Fruit fly (Drosophila melanogaster) whole organism, pupa: ENCODE measurements around the gene CG33725.

Experiments used
- CG10348 ChIP-seq: fragments of 200-800 bp; sonication (Bioruptor generic); IDR thresholded peaks from 2 replicates; pipeline ENCODE4 v1.3.6; 2022; ENCODE audit warnings: missing biosample characterization, missing genetic modification characterization
- CG12605 ChIP-seq: fragments of 200-800 bp; sonication (Bioruptor generic); IDR thresholded peaks from 2 replicates; pipeline ENCODE4 v1.3.6; 2022; ENCODE audit warnings: missing biosample characterization, missing genetic modification characterization
- CG13204 ChIP-seq: fragments of 200-800 bp; sonication (Bioruptor generic); optimal IDR thresholded peaks from 2 replicates; lab custom pipeline; 2018; ENCODE audit warnings: missing biosample characterization, mild to moderate bottlenecking, missing genetic modification characterization, moderate library complexity
- CG14655 ChIP-seq: fragments of 200-800 bp; sonication (Bioruptor generic); optimal IDR thresholded peaks from 3 replicates; lab custom pipeline; 2017; ENCODE audit warnings: mild to moderate bottlenecking, missing biosample characterization, missing genetic modification reagents, missing genetic modification characterization
- CG15710 ChIP-seq: fragments of 200-800 bp; sonication (Bioruptor generic); optimal IDR thresholded peaks from 2 replicates; lab custom pipeline; 2018; ENCODE audit warnings: missing biosample characterization, mild to moderate bottlenecking, missing genetic modification characterization, moderate library complexity
- CG17806 ChIP-seq: fragments of 200-800 bp; sonication (Bioruptor generic); optimal IDR thresholded peaks from 2 replicates; lab custom pipeline; 2018; ENCODE audit warnings: missing biosample characterization, mild to moderate bottlenecking, missing genetic modification characterization, moderate library complexity
- CG32121 ChIP-seq: fragments of 200-800 bp; sonication (Bioruptor generic); IDR thresholded peaks from 2 replicates; pipeline ENCODE4 v1.3.6; 2022; ENCODE audit warnings: missing biosample characterization, missing genetic modification characterization
- CG34367 ChIP-seq: fragments of 200-800 bp; sonication (Bioruptor generic); optimal IDR thresholded peaks from 2 replicates; lab custom pipeline; 2018; ENCODE audit warnings: missing biosample characterization, mild to moderate bottlenecking, missing genetic modification characterization
- CG4496 ChIP-seq: fragments of 200-800 bp; sonication (Bioruptor generic); IDR thresholded peaks from 3 replicates; pipeline ENCODE4 v1.3.6; 2022; ENCODE audit warnings: missing biosample characterization, missing genetic modification characterization
- CG8159 ChIP-seq: fragments of 200-800 bp; sonication (Bioruptor generic); optimal IDR thresholded peaks from 3 replicates; lab custom pipeline; 2018; ENCODE audit warnings: missing biosample characterization, mild to moderate bottlenecking, missing genetic modification characterization, moderate library complexity
- CG8301 ChIP-seq: fragments of 200-800 bp; sonication (Bioruptor generic); optimal IDR thresholded peaks from 2 replicates; lab custom pipeline; 2018; ENCODE audit warnings: missing biosample characterization, mild to moderate bottlenecking, missing genetic modification characterization
- CG9948 ChIP-seq: fragments of 200-800 bp; sonication (Bioruptor generic); optimal IDR thresholded peaks from 2 replicates; lab custom pipeline; 2018; ENCODE audit warnings: missing biosample characterization, mild to moderate bottlenecking, missing genetic modification characterization, moderate library complexity
- D1 ChIP-seq: fragments of 200-800 bp; sonication (Bioruptor generic); optimal IDR thresholded peaks from 2 replicates; lab custom pipeline; 2018; ENCODE audit warnings: missing biosample characterization, mild to moderate bottlenecking, missing genetic modification characterization, moderate library complexity
- EcR ChIP-seq: fragments of 200-800 bp; sonication (Bioruptor generic); optimal IDR thresholded peaks from 3 replicates; lab custom pipeline; 2019; ENCODE audit warnings: missing biosample characterization, missing genetic modification characterization, mild to moderate bottlenecking, moderate library complexity, missing genetic modification reagents
- Ets98B ChIP-seq: fragments of 200-800 bp; sonication (Bioruptor generic); IDR thresholded peaks from 2 replicates; pipeline ENCODE4 v1.3.6; 2022; ENCODE audit warnings: missing biosample characterization, missing genetic modification characterization
- Pif1A ChIP-seq: fragments of 200-800 bp; sonication (Bioruptor generic); optimal IDR thresholded peaks from 3 replicates; lab custom pipeline; 2016; ENCODE audit warnings: missing biosample characterization, missing genetic modification characterization
- Pif1B ChIP-seq: fragments of 200-800 bp; sonication (Bioruptor generic); optimal IDR thresholded peaks from 3 replicates; lab custom pipeline; 2016; ENCODE audit warnings: missing biosample characterization, missing genetic modification characterization
- Snoo ChIP-seq: fragments of 200-800 bp; sonication (Bioruptor generic); optimal IDR thresholded peaks from 3 replicates; lab custom pipeline; 2017; ENCODE audit warnings: missing biosample characterization, mild to moderate bottlenecking, missing genetic modification characterization, inconsistent platforms
- fd96Ca ChIP-seq: fragments of 200-800 bp; sonication (Bioruptor generic); IDR thresholded peaks from 3 replicates; pipeline ENCODE4 v1.3.6; 2022; ENCODE audit warnings: missing biosample characterization, missing genetic modification characterization
- gl ChIP-seq: fragments of 200-800 bp; sonication (Bioruptor generic); optimal IDR thresholded peaks from 2 replicates; lab custom pipeline; 2018; ENCODE audit warnings: missing biosample characterization, mild to moderate bottlenecking, missing genetic modification characterization
- rn ChIP-seq: fragments of 200-800 bp; sonication (Bioruptor generic); IDR thresholded peaks from 2 replicates; pipeline ENCODE4 v1.3.6; 2022; ENCODE audit warnings: missing biosample characterization, missing genetic modification characterization

CG33725 gene

DNA sequence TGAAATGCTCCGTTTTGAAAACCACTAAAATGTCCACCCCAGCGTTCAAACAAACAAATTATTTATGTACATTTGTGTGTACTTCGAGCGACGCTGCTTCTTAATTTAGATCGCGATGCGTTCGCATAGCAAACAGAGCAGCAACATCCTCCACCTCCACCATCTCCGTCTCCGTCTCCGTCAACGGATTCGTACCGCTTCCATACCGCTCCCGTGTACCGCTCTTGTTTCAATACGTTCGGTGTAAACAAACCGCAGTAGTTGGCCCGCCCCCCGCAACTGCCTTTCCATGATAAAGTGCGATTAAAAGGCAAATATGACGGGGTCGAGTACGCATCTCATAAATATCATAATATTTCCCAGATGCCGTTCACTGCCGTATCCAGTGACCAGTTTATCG is at the start of gene CG33725:
Gene CG33725 (plus strand): TSS at position 364 of the 400 bp plus-strand sequence.
- TF ChIP-seq CG9948 (tag; lab: Kevin White, UChicago) (no peak), EcR (GFP tag; lab: Kevin White, UChicago) (no peak), CG8159 (no peak), CG13204 (GFP tag; lab: Kevin White, UChicago) (peak; percentile 57), CG17806 (tag; lab: Kevin White, UChicago) (no peak), CG14655 (GFP tag; lab: Kevin White, UChicago) (no peak), CG15710 (tag; lab: Kevin White, UChicago) (no peak), CG8301 (tag; lab: Kevin White, UChicago) (no peak), Ets98B (GFP tag; lab: Robert Waterston, UW) (no peak), Snoo (tag; lab: Kevin White, UChicago) (no peak), rn (GFP tag; lab: Robert Waterston, UW) (0 out of 2 replicates have a peak, but pooled peaks have one; percentile 19), gl (tag; lab: Kevin White, UChicago) (no peak), CG12605 (GFP tag; lab: Robert Waterston, UW) (no peak), CG4496 (GFP tag; lab: Robert Waterston, UW) (no peak)

DNA sequence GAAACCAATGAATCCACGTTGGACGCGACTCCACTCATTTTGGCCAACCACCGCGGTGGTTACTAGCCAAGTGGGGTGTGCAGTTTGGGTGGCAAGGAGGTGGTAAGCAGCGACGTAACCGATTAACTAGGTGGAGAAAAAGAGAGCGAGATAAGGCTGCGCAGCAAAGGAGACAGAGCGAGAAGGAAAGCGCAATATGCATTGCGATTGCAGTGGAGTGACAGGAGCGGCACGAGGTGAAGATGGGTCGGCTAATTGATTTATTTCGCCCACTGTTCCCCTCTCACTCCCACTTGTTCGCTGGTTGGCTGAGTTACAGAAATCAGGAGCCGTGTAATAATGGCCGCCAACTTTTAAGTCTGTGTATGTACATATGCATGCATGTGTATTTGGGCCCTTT is 48.7 kb upstream of the CG33725 start:
- TF ChIP-seq CG14655 (GFP tag; lab: Kevin White, UChicago) = no peak
- TF ChIP-seq fd96Ca (GFP tag; lab: Robert Waterston, UW) = 0 out of 3 replicates have a peak, but pooled peaks have one; percentile 31
- TF ChIP-seq, all 21 proteins: peak for 1

DNA sequence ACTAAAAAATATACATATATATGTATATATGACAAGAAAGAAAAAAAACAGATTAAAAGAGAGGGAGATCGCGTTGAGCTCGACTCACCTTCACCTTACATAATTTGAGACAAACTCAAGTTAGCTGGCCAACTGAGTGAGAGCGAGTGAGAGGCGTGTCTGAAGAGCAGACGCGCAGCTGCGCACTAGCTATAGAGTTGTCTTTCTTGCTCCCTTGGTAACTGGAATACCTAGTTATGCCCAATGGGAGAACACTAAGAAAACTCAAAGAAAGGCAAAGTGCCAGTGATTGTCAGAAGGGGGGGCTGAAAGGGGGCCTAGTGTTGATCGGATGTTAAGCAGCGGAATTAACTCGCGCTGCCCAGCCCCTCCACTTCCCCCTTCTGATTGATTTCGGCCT is 48.0 kb upstream of the CG33725 start:
- TF ChIP-seq CG8159 (no peak), CG14655 (GFP tag; lab: Kevin White, UChicago) (no peak), CG8301 (tag; lab: Kevin White, UChicago) (no peak)

DNA sequence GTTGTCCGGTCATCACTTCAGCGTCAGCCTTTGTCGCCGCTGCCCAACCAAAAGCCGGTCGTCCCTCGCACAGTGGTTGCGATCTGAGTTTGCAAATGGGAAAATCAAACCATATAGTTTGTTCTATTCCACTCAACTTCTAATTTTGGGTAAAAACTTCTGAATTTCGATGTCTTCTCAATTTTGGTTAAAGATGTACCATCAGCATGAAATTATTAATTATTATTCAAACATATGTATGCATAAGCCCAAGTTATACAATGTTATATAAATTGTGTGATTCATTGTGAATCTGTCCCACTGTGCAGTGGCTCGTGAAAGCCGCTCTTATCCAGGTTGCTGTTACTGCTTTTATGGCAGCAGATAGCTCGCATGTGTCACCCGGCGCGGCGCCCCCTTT is 39.8 kb upstream of the CG33725 start:
- TF ChIP-seq CG10348 = no peak
- peak; percentile 54 for TF ChIP-seq CG8301 (tag; lab: Kevin White, UChicago)
- TF ChIP-seq CG14655 (GFP tag; lab: Kevin White, UChicago) = peak; percentile 65
- TF ChIP-seq Pif1B (GFP tag; lab: Kevin White, UChicago) = peak; percentile 57
- no peak for TF ChIP-seq rn (GFP tag; lab: Robert Waterston, UW)
- TF ChIP-seq Snoo (tag; lab: Kevin White, UChicago) = peak; percentile 56
- TF ChIP-seq EcR (GFP tag; lab: Kevin White, UChicago) = peak; percentile 13
- no peak for TF ChIP-seq Ets98B (GFP tag; lab: Robert Waterston, UW)
- no peak for TF ChIP-seq CG12605 (GFP tag; lab: Robert Waterston, UW)
- TF ChIP-seq CG17806 (tag; lab: Kevin White, UChicago) = peak; percentile 63
- peak; percentile 74 for TF ChIP-seq CG15710 (tag; lab: Kevin White, UChicago)
- TF ChIP-seq D1 (tag; lab: Kevin White, UChicago) = no peak
- peak; percentile 50 for TF ChIP-seq Pif1A (GFP tag; lab: Kevin White, UChicago)
- no peak for TF ChIP-seq CG32121 (GFP tag; lab: Robert Waterston, UW)
- peak; percentile 82 for TF ChIP-seq CG8159
- TF ChIP-seq CG34367 (tag; lab: Kevin White, UChicago) = peak; percentile 53
- no peak for TF ChIP-seq gl (tag; lab: Kevin White, UChicago)
- peak; percentile 43 for TF ChIP-seq CG13204 (GFP tag; lab: Kevin White, UChicago)
- peak; percentile 10; the same call in 1 of the 3 replicates for TF ChIP-seq CG4496 (GFP tag; lab: Robert Waterston, UW)
- no peak for TF ChIP-seq fd96Ca (GFP tag; lab: Robert Waterston, UW)
- TF ChIP-seq CG9948 (tag; lab: Kevin White, UChicago) = peak; percentile 37
- TF ChIP-seq, all 21 proteins: peak for 13

DNA sequence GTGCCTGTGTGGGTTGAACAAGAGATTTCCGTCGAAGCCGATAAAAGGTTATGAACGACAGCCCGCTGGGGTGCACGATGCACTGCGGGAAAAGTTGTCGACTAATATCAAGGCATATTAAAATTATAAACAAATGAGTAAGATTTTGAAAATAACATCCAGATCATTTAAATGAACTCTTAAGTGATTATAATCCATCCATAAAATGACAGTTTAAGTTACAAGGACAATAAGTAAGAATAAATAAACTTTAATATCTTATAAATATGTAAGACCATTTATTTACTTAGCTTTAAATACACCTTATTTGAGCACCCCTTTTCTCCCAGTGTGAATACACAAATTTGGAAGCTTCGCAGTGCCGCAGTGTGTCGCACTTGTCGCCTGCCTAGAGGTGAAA is 38.4 kb upstream of the CG33725 start:
- TF ChIP-seq CG8159 (peak; percentile 36), Ets98B (GFP tag; lab: Robert Waterston, UW) (no peak)

DNA sequence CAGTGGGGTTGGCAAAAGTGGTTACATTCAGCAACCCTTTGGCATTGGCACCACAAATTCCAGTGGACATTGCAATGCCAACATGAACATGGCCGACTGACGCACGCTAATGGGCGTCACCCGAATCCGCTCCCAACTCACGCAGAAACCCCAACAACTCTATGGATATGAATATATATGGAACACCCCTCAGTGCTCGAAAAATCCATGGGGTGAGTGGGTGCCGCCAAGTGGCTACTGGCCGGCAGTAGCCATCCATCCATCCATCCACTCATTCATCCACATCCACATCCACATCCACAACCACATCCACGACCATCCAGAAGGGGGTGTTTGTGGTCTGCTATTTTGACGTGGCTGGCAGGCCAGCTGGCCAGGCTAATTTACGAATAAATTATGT is 35.3 kb upstream of the CG33725 start:
- TF ChIP-seq Snoo (tag; lab: Kevin White, UChicago) (no peak), CG15710 (tag; lab: Kevin White, UChicago) (no peak), CG17806 (tag; lab: Kevin White, UChicago) (no peak), fd96Ca (GFP tag; lab: Robert Waterston, UW) (no peak), rn (GFP tag; lab: Robert Waterston, UW) (no peak)

DNA sequence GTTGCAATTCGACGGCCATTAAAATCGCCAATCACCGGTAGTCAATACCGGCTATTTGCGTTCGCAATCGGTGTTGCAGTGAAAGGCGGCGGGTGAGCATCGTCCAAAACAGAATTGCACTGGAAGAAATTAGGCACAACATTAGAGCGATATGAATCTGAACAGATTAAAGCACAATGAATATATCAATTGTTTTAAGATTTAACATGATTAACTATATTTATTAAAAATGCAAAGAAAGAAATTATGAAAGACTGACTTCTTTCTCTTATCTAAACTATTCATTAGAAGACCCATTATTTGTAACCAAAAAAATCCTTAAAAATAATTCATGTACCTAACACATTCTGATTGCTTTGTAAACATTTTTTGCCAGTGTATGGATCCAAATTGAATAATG is 34.9 kb upstream of the CG33725 start:
- TF ChIP-seq CG8159 (peak; percentile 16), CG34367 (tag; lab: Kevin White, UChicago) (no peak)
